Worm (Caenorhabditis elegans) whole organism, young adult: ENCODE results near the gene srh-35.

Experiments
- B0019.2 ChIP-seq: fragments of 200-800 bp; sonication (Bioruptor generic); conservative IDR thresholded peaks from 2 replicates; pipeline ENCODE4 v1.3.6; 2022; ENCODE audit warnings: missing genetic modification reagents, missing genetic modification characterization, missing compliant biosample characterization
- C06A6.2 ChIP-seq: fragments of 200-800 bp; sonication (Bioruptor generic); conservative IDR thresholded peaks from 2 replicates; pipeline ENCODE4 v1.3.6; 2022; ENCODE audit warnings: missing genetic modification characterization, missing compliant biosample characterization
- C17E4.6 ChIP-seq: fragments of 200-800 bp; sonication (Bioruptor generic); IDR thresholded peaks from 2 replicates; pipeline ENCODE4 v1.3.6; 2022; ENCODE audit warnings: missing genetic modification reagents, missing genetic modification characterization, missing compliant biosample characterization
- D2030.7 ChIP-seq: fragments of 200-800 bp; sonication (Bioruptor generic); IDR thresholded peaks from 2 replicates; pipeline ENCODE4 v1.3.6; 2022; ENCODE audit warnings: missing genetic modification reagents, missing genetic modification characterization, missing compliant biosample characterization
- F23B12.7 ChIP-seq: sonication (generic microtip); optimal IDR thresholded peaks from 2 replicates; lab custom pipeline; 2017; ENCODE audit warnings: missing genetic modification characterization, mild to moderate bottlenecking, missing compliant biosample characterization, antibody characterized with exemption, moderate library complexity; ENCODE audit not compliant: insufficient read depth
- F39B2.1 ChIP-seq: fragments of 200-800 bp; sonication (Bioruptor generic); IDR thresholded peaks from 2 replicates; pipeline ENCODE4 v1.3.6; 2022; ENCODE audit warnings: missing genetic modification reagents, missing genetic modification characterization, missing compliant biosample characterization
- F57A8.1 ChIP-seq: fragments of 200-800 bp; sonication (Bioruptor generic); optimal IDR thresholded peaks from 2 replicates; lab custom pipeline; 2018; ENCODE audit warnings: mild to moderate bottlenecking, missing genetic modification characterization, moderate library complexity, missing compliant biosample characterization
- F57C9.4 ChIP-seq: sonication (generic microtip); optimal IDR thresholded peaks from 2 replicates; lab custom pipeline; 2017; ENCODE audit warnings: mild to moderate bottlenecking, missing genetic modification characterization, missing compliant biosample characterization
- K12H6.12 ChIP-seq: fragments of 200-800 bp; sonication (Bioruptor generic); optimal IDR thresholded peaks from 2 replicates; lab custom pipeline; 2018; ENCODE audit warnings: mild to moderate bottlenecking, missing genetic modification characterization, missing compliant biosample characterization
- Y56A3A.18 ChIP-seq: fragments of 200-800 bp; sonication (Bioruptor generic); IDR thresholded peaks from 2 replicates; pipeline ENCODE4 v1.3.6; 2022; ENCODE audit warnings: missing genetic modification reagents, missing genetic modification characterization, missing compliant biosample characterization
- Y67H2A.10 ChIP-seq: fragments of 200-800 bp; sonication (Bioruptor generic); conservative IDR thresholded peaks from 2 replicates; pipeline ENCODE4 v1.3.6; 2022; ENCODE audit warnings: missing genetic modification reagents, missing genetic modification characterization, missing compliant biosample characterization
- ama-1 ChIP-seq, 3 experiments: fragments of 150-350 bp in 1 of 3; sonication (generic microtip) in 2 of 3; optimal IDR thresholded peaks; 2 replicates each; lab custom pipeline; 2014 to 2018; ENCODE audit warnings: missing biosample characterization in 2 of 3, missing genetic modification characterization in 2 of 3, missing genetic modification reagents in 2 of 3
- aptf-3 ChIP-seq: fragments of 200-800 bp; sonication (Bioruptor generic); IDR thresholded peaks from 2 replicates; pipeline ENCODE4 v1.3.6; 2022; ENCODE audit warnings: missing genetic modification characterization, missing compliant biosample characterization
- attf-3 ChIP-seq: fragments of 200-800 bp; sonication (Bioruptor generic); conservative IDR thresholded peaks from 2 replicates; pipeline ENCODE4 v1.3.6; 2022; ENCODE audit warnings: missing genetic modification reagents, missing genetic modification characterization, missing compliant biosample characterization
- attf-6 ChIP-seq: fragments of 200-800 bp; sonication (Bioruptor generic); IDR thresholded peaks from 2 replicates; pipeline ENCODE4 v1.3.6; 2022; ENCODE audit warnings: missing genetic modification reagents, missing genetic modification characterization, missing compliant biosample characterization
- bed-2 ChIP-seq: fragments of 200-800 bp; sonication (Bioruptor generic); IDR thresholded peaks from 2 replicates; pipeline ENCODE4 v1.3.6; 2022; ENCODE audit warnings: missing genetic modification reagents, missing genetic modification characterization, missing compliant biosample characterization
- ccch-3 ChIP-seq: fragments of 200-800 bp; sonication (Bioruptor generic); optimal IDR thresholded peaks from 2 replicates; lab custom pipeline; 2018; ENCODE audit warnings: mild to moderate bottlenecking, missing genetic modification characterization, missing compliant biosample characterization
- dpff-1 ChIP-seq: sonication (generic microtip); optimal IDR thresholded peaks from 2 replicates; lab custom pipeline; 2017; ENCODE audit warnings: mild to moderate bottlenecking, missing genetic modification characterization, missing compliant biosample characterization
- ets-4 ChIP-seq: fragments of 200-800 bp; sonication (Bioruptor generic); optimal IDR thresholded peaks from 2 replicates; lab custom pipeline; 2018; ENCODE audit warnings: mild to moderate bottlenecking, missing genetic modification characterization, missing compliant biosample characterization
- hlh-12 ChIP-seq: sonication (generic microtip); optimal IDR thresholded peaks from 2 replicates; lab custom pipeline; 2016; ENCODE audit warnings: missing genetic modification characterization, missing compliant biosample characterization
- hlh-26 ChIP-seq: fragments of 200-800 bp; sonication (Bioruptor generic); conservative IDR thresholded peaks from 2 replicates; pipeline ENCODE4 v1.3.6; 2022; ENCODE audit warnings: missing genetic modification reagents, missing genetic modification characterization, missing compliant biosample characterization
- hmg-20 ChIP-seq: fragments of 200-800 bp; sonication (Bioruptor generic); IDR thresholded peaks from 2 replicates; pipeline ENCODE4 v1.3.6; 2022; ENCODE audit warnings: missing genetic modification reagents, missing genetic modification characterization, missing compliant biosample characterization
- lag-1 ChIP-seq: fragments of 200-800 bp; sonication (Bioruptor generic); IDR thresholded peaks from 2 replicates; pipeline ENCODE4 v1.3.6; 2022; ENCODE audit warnings: missing genetic modification reagents, missing genetic modification characterization, missing compliant biosample characterization
- let-526 ChIP-seq: fragments of 200-800 bp; sonication (Bioruptor generic); IDR thresholded peaks from 2 replicates; pipeline ENCODE4 v1.3.6; 2022; ENCODE audit warnings: missing genetic modification reagents, missing genetic modification characterization, missing compliant biosample characterization
- lin-40 ChIP-seq: sonication (generic microtip); optimal IDR thresholded peaks from 2 replicates; lab custom pipeline; 2016; ENCODE audit warnings: missing genetic modification characterization, mild to moderate bottlenecking, missing compliant biosample characterization, missing genotype, missing genetic modification reagents
- lsy-27 ChIP-seq: sonication (generic microtip); optimal IDR thresholded peaks from 2 replicates; lab custom pipeline; 2017; ENCODE audit warnings: missing genetic modification characterization, mild to moderate bottlenecking, missing compliant biosample characterization, antibody characterized with exemption, missing genotype, borderline replicate concordance; ENCODE audit not compliant: insufficient read depth
- madf-10 ChIP-seq: sonication (generic microtip); optimal IDR thresholded peaks from 2 replicates; lab custom pipeline; 2016; ENCODE audit warnings: mild to moderate bottlenecking, missing genetic modification characterization, missing compliant biosample characterization
- madf-8 ChIP-seq: fragments of 200-800 bp; sonication (Bioruptor generic); conservative IDR thresholded peaks from 2 replicates; pipeline ENCODE4 v1.3.6; 2022; ENCODE audit warnings: missing genetic modification reagents, missing genetic modification characterization, missing compliant biosample characterization
- mes-4 ChIP-seq: sonication (generic microtip); optimal IDR thresholded peaks from 2 replicates; lab custom pipeline; 2016; ENCODE audit warnings: missing genotype, missing genetic modification characterization, missing compliant biosample characterization
- nfya-1 ChIP-seq: sonication (generic microtip); optimal IDR thresholded peaks from 2 replicates; lab custom pipeline; 2017; ENCODE audit warnings: antibody characterized with exemption, missing compliant biosample characterization, missing genetic modification characterization, borderline replicate concordance; ENCODE audit not compliant: insufficient read depth
- nhr-27 ChIP-seq: fragments of 200-800 bp; sonication (Bioruptor generic); optimal IDR thresholded peaks from 2 replicates; lab custom pipeline; 2018; ENCODE audit warnings: mild to moderate bottlenecking, missing genetic modification characterization, moderate library complexity, missing compliant biosample characterization
- nhr-80 ChIP-seq: sonication (generic microtip); optimal IDR thresholded peaks from 2 replicates; lab custom pipeline; 2016; ENCODE audit warnings: missing genetic modification characterization, missing compliant biosample characterization
- rec-8 ChIP-seq, 2 experiments: sonication (generic microtip); optimal IDR thresholded peaks; 2 replicates each; lab custom pipeline; 2016; ENCODE audit warnings: mild to moderate bottlenecking in 2 of 2, missing genetic modification characterization in 2 of 2, missing genetic modification reagents in 2 of 2, missing genotype in 2 of 2, missing biosample characterization in 1 of 2, missing compliant biosample characterization in 1 of 2, moderate library complexity in 1 of 2
- repo-1 ChIP-seq: sonication (generic microtip); optimal IDR thresholded peaks from 2 replicates; lab custom pipeline; 2017; ENCODE audit warnings: mild to moderate bottlenecking, missing genetic modification characterization, missing compliant biosample characterization
- sdz-38 ChIP-seq: sonication (generic microtip); optimal IDR thresholded peaks from 2 replicates; lab custom pipeline; 2016; ENCODE audit warnings: missing genotype, missing genetic modification characterization, missing compliant biosample characterization
- sea-2 ChIP-seq: fragments of 200-800 bp; sonication (Bioruptor generic); IDR thresholded peaks from 2 replicates; pipeline ENCODE4 v1.3.6; 2022; ENCODE audit warnings: missing genetic modification characterization, missing compliant biosample characterization
- snpc-1.3 ChIP-seq: sonication (generic microtip); optimal IDR thresholded peaks from 2 replicates; lab custom pipeline; 2017; ENCODE audit warnings: missing genetic modification characterization, mild to moderate bottlenecking, missing compliant biosample characterization, antibody characterized with exemption, moderate library complexity, missing genotype, missing genetic modification reagents; ENCODE audit not compliant: insufficient read depth
- somi-1 ChIP-seq: fragments of 200-800 bp; sonication (Bioruptor generic); optimal IDR thresholded peaks from 2 replicates; lab custom pipeline; 2018; ENCODE audit warnings: mild to moderate bottlenecking, missing genetic modification characterization, missing compliant biosample characterization
- sptf-2 ChIP-seq: fragments of 200-800 bp; sonication (Bioruptor generic); optimal IDR thresholded peaks from 2 replicates; lab custom pipeline; 2018; ENCODE audit warnings: mild to moderate bottlenecking, missing genetic modification characterization, missing compliant biosample characterization
- tbp1 ChIP-seq: fragments of 200-800 bp; sonication (Bioruptor generic); optimal IDR thresholded peaks from 2 replicates; lab custom pipeline; 2018; ENCODE audit warnings: mild to moderate bottlenecking, missing genetic modification characterization, missing compliant biosample characterization
- ztf-25 ChIP-seq: fragments of 200-800 bp; sonication (Bioruptor generic); IDR thresholded peaks from 2 replicates; pipeline ENCODE4 v1.3.6; 2022; ENCODE audit warnings: missing genetic modification reagents, missing genetic modification characterization, missing compliant biosample characterization
- ztf-26 ChIP-seq: sonication (generic microtip); optimal IDR thresholded peaks from 2 replicates; lab custom pipeline; 2017; ENCODE audit warnings: missing genetic modification characterization, missing compliant biosample characterization
- ztf-6 ChIP-seq: fragments of 200-800 bp; sonication (Bioruptor generic); IDR thresholded peaks from 2 replicates; pipeline ENCODE4 v1.3.6; 2022; ENCODE audit warnings: missing genetic modification reagents, missing genetic modification characterization, missing compliant biosample characterization

Gene srh-35

DNA sequence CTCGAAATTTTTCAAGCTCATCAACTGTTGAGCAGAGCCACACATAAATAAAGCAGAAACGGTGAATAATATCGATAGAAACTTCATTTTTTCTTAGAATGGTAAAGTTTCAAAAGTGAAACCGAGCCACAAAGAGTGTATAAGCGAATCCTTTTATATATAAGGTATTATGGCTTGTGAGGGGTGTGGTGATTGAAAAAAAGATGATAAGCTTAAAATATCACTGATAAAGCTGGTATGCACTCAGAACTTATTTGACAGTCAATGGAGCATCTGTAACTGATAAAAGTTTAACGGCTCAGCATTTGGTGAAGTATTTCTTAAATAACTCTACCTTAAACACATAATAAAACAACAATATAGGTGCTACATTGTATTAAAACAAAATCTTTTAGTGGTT lies 34.4 kb downstream of the srh-35 start, which contains the start of gene dod-19:
TSS of gene dod-19 (minus strand) at position 130 of the 400 bp plus-strand sequence.
- peak; percentile 17 for TF ChIP-seq nhr-80 (tag; lab: Kevin White, UChicago)
- TF ChIP-seq attf-3 (GFP tag; lab: Robert Waterston, UW) = no peak

DNA sequence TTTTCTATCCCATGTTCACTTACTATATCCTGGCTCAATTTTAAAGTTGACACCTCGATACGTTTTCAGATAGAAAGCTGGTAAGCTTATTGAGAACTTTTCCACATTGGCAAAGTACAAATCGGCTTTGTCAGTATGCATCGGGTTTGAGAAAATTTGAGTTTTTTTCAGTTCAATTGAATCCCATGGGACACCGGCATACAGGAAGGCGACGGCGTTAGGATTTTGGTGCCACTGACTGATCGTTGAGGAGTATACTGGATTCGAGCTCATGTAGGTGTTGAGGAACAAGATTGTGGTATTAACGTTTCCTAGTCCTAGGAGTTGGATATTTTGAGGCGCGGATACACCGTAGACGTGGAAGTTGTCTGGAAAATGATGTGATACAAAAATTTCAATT lies 36.2 kb downstream of the srh-35 start:
- TF ChIP-seq K12H6.12 (tag; lab: Kevin White, UChicago) (no peak), C06A6.2 (no peak), Y56A3A.18 (GFP tag; lab: Robert Waterston, UW) (no peak), D2030.7 (GFP tag; lab: Robert Waterston, UW) (no peak), F39B2.1 (GFP tag; lab: Robert Waterston, UW) (no peak), ccch-3 (GFP tag; lab: Kevin White, UChicago) (no peak), somi-1 (no peak), snpc-1.3 (no peak), C17E4.6 (GFP tag; lab: Robert Waterston, UW) (no peak), attf-3 (GFP tag; lab: Robert Waterston, UW) (no peak)

DNA sequence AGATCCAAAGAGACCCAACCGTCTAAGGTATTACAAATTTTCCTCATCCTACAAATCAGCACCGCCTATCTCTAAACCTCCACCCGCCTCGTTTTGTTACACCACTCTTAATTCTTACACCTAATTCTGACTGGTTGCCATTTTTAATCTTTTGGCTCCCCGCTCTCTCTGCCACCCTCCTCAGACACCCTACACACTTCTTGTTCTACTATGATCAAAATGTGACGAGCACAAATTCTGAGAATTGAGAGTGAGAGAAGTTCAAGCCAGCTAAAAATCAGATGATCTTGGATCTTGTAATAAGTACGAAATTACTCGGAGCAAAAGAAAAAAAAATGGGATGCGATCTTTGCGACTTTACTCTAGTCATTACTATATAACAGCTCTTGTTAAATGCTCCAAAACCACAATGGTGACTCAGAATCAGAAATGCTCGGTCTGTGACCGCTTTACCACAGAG lies 44.8 kb downstream of the srh-35 start, which contains the start of gene nhr-252:
TSS of gene nhr-252 (plus strand) at position 410 of the 460 bp plus-strand sequence.
- TF ChIP-seq ztf-6 (no peak), ama-1 (optimal IDR thresholded peaks at IDR 0.05; lab: Kevin White, UChicago) (no peak), ama-1 (GFP tag; optimal IDR thresholded peaks at IDR 0.05; lab: Kevin White, UChicago) (no peak), hlh-12 (tag; lab: Kevin White, UChicago) (no peak), madf-8 (no peak), somi-1 (no peak), lsy-27 (no peak), hlh-26 (GFP tag; lab: Robert Waterston, UW) (no peak), sdz-38 (no peak), aptf-3 (GFP tag; lab: Robert Waterston, UW) (no peak), mes-4 (tag; lab: Kevin White, UChicago) (no peak), B0019.2 (GFP tag; lab: Robert Waterston, UW) (no peak), K12H6.12 (tag; lab: Kevin White, UChicago) (no peak), sea-2 (GFP tag; lab: Robert Waterston, UW) (no peak), C17E4.6 (GFP tag; lab: Robert Waterston, UW) (no peak), F23B12.7 (tag; lab: Kevin White, UChicago) (no peak), nhr-27 (no peak), sptf-2 (GFP tag; lab: Kevin White, UChicago) (no peak), nfya-1 (tag; lab: Kevin White, UChicago) (no peak), let-526 (GFP tag; lab: Robert Waterston, UW) (no peak), attf-6 (GFP tag; lab: Robert Waterston, UW) (no peak)

DNA sequence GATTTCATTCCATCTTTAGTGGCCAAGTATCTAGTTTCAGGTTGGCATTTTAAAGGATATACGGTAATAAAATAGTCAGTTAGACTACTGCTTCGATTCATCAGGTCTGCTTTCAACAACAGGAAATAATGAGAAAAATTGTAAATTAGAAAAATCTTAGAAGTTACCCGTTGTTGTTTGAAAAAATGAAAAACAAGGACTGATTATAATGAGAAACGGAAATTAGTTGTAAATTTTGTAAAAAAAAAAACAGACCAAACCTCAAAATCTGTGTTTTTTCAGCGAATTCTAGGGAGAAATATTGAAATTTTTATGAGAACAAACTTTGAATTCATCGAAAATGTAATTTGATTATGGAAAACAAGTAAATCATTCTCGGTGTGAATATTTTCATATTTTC lies 46.0 kb downstream of the srh-35 start, which contains the start of gene srh-62:
TSS of gene srh-62 (minus strand) at position 101 of the 400 bp plus-strand sequence.
- TF ChIP-seq ccch-3 (GFP tag; lab: Kevin White, UChicago) (no peak), bed-2 (GFP tag; lab: Robert Waterston, UW) (no peak), nfya-1 (tag; lab: Kevin White, UChicago) (no peak), lin-40 (tag; lab: Kevin White, UChicago) (no peak), ama-1 (optimal IDR thresholded peaks at IDR 0.05; lab: Kevin White, UChicago) (no peak), ama-1 (GFP tag; optimal IDR thresholded peaks at IDR 0.05; lab: Kevin White, UChicago) (no peak), rec-8 (tag; optimal IDR thresholded peaks at IDR 0.05; lab: Kevin White, UChicago) (no peak), madf-10 (tag; lab: Kevin White, UChicago) (no peak), F57C9.4 (no peak), sdz-38 (no peak), repo-1 (tag; lab: Kevin White, UChicago) (no peak), ztf-26 (tag; lab: Kevin White, UChicago) (no peak), tbp1 (no peak), dpff-1 (no peak), nhr-27 (no peak), lag-1 (GFP tag; lab: Robert Waterston, UW) (no peak), ztf-25 (GFP tag; lab: Robert Waterston, UW) (no peak), ets-4 (GFP tag; lab: Kevin White, UChicago) (no peak), Y67H2A.10 (no peak), F57A8.1 (GFP tag; lab: Kevin White, UChicago) (no peak), hmg-20 (GFP tag; lab: Robert Waterston, UW) (no peak)
